Fruit fly (Drosophila melanogaster): ENCODE results near the gene Nepl20.

dm6 chr3R:28886813-28887212, 6.2 kb downstream of the Nepl20 start:
- TF ChIP-seq bab1 (GFP tag; optimal IDR thresholded peaks at IDR 0.05) (no peak), tj (GFP tag; optimal IDR thresholded peaks at IDR 0.05) (no peak), ovo (GFP tag; optimal IDR thresholded peaks at IDR 0.05) (no peak), CG14711 (tag; optimal IDR thresholded peaks at IDR 0.05) (no peak), CG5204 (GFP tag; optimal IDR thresholded peaks at IDR 0.05) (no peak), CG12768 (GFP tag; optimal IDR thresholded peaks at IDR 0.05) (no peak), CG7045 (GFP tag; optimal IDR thresholded peaks at IDR 0.05) (no peak), Crg-1 (GFP tag; optimal IDR thresholded peaks at IDR 0.05) (no peak), CG1620 (GFP tag; optimal IDR thresholded peaks at IDR 0.05) (no peak), kay (GFP tag; ENCODE audit: borderline replicate concordance) (no peak), CG11617 (GFP tag; optimal IDR thresholded peaks at IDR 0.05) (no peak), toe (GFP tag; optimal IDR thresholded peaks at IDR 0.05) (no peak), cic (GFP tag; optimal IDR thresholded peaks at IDR 0.05) (no peak), Mnt (GFP tag; optimal IDR thresholded peaks at IDR 0.05) (no peak)
